Worm (Caenorhabditis elegans) whole organism, L1 larva: ENCODE results near the gene C04C11.25.

Experiments
- C34B4.2 ChIP-seq: sonication (generic microtip); optimal IDR thresholded peaks from 2 replicates; lab custom pipeline; 2017; ENCODE audit warnings: mild to moderate bottlenecking, missing genetic modification characterization, missing compliant biosample characterization
- aha-1 ChIP-seq: fragments of 150-350 bp; optimal IDR thresholded peaks from 2 replicates; lab custom pipeline; 2014; ENCODE audit warnings: missing biosample characterization, missing genetic modification characterization
- aly-2 ChIP-seq: fragments of 150-350 bp; optimal IDR thresholded peaks from 2 replicates; lab custom pipeline; 2014; ENCODE audit warnings: missing biosample characterization, missing genetic modification characterization
- blmp-1 ChIP-seq: fragments of 150-350 bp; optimal IDR thresholded peaks from 2 replicates; lab custom pipeline; 2014; ENCODE audit warnings: missing biosample characterization, missing genetic modification characterization
- ceh-8 ChIP-seq: fragments of 200-800 bp; sonication (Bioruptor generic); optimal IDR thresholded peaks from 2 replicates; lab custom pipeline; 2018; ENCODE audit warnings: mild to moderate bottlenecking, missing genetic modification characterization, moderate library complexity, missing compliant biosample characterization
- efl-1 ChIP-seq, 4 experiments: fragments of 150-350 bp; optimal IDR thresholded peaks in 3 of 4; peaks in 1 of 4; 1 replicate in 1 of 4; 2 replicates in 3 of 4; lab custom pipeline; 2014; ENCODE audit warnings: missing biosample characterization in 2 of 4, missing genetic modification characterization in 2 of 4, missing genetic modification reagents in 2 of 4
- egl-13 ChIP-seq: sonication (generic microtip); optimal IDR thresholded peaks from 2 replicates; lab custom pipeline; 2016; ENCODE audit warnings: missing genotype, missing genetic modification reagents, missing genetic modification characterization, missing compliant biosample characterization
- elt-2 ChIP-seq: sonication (generic microtip); optimal IDR thresholded peaks from 2 replicates; lab custom pipeline; 2016; ENCODE audit warnings: missing genetic modification characterization, mild to moderate bottlenecking, inconsistent platforms, missing compliant biosample characterization, missing genetic modification reagents
- elt-3 ChIP-seq, 6 experiments: fragments of 150-350 bp in 1 of 6; sonication (generic microtip); optimal IDR thresholded peaks; 2 replicates each; lab custom pipeline; 2017 to 2018; ENCODE audit warnings: missing biosample characterization in 6 of 6, missing genetic modification characterization in 6 of 6, inconsistent platforms in 1 of 6
- fkh-4 ChIP-seq: sonication (generic microtip); optimal IDR thresholded peaks from 2 replicates; lab custom pipeline; 2016; ENCODE audit warnings: missing compliant biosample characterization, missing genetic modification characterization, borderline replicate concordance
- fos-1 ChIP-seq: fragments of 150-350 bp; optimal IDR thresholded peaks from 2 replicates; lab custom pipeline; 2014; ENCODE audit warnings: missing biosample characterization, missing genetic modification characterization
- grh-1 ChIP-seq: fragments of 200-800 bp; sonication (Bioruptor generic); IDR thresholded peaks from 2 replicates; pipeline ENCODE4 v1.3.6; 2022; ENCODE audit warnings: missing genetic modification reagents, missing genetic modification characterization, missing compliant biosample characterization
- isw-1 ChIP-seq: fragments of 200-800 bp; sonication (Bioruptor generic); IDR thresholded peaks from 2 replicates; pipeline ENCODE4 v1.3.6; 2022; ENCODE audit warnings: missing genetic modification characterization, missing compliant biosample characterization
- lin-14 ChIP-seq: fragments of 200-800 bp; sonication (Bioruptor generic); optimal IDR thresholded peaks from 2 replicates; lab custom pipeline; 2018; ENCODE audit warnings: mild to moderate bottlenecking, missing genetic modification characterization, moderate library complexity, missing compliant biosample characterization
- lin-39 ChIP-seq: fragments of 150-350 bp; optimal IDR thresholded peaks from 2 replicates; lab custom pipeline; 2014; ENCODE audit warnings: missing biosample characterization, missing genetic modification reagents, missing genetic modification characterization
- lsy-2 ChIP-seq, 2 experiments: fragments of 150-350 bp; optimal IDR thresholded peaks; 2 replicates each; lab custom pipeline; 2014; ENCODE audit warnings: missing biosample characterization in 2 of 2, missing genetic modification characterization in 2 of 2
- mab-9 ChIP-seq: fragments of 200-800 bp; sonication (Bioruptor generic); IDR thresholded peaks from 2 replicates; pipeline ENCODE4 v1.3.6; 2022; ENCODE audit warnings: missing genetic modification reagents, missing genetic modification characterization, missing compliant biosample characterization
- mef-2 ChIP-seq: fragments of 150-350 bp; optimal IDR thresholded peaks from 2 replicates; lab custom pipeline; 2014; ENCODE audit warnings: missing biosample characterization, missing genetic modification characterization
- nhr-12 ChIP-seq: sonication (generic microtip); optimal IDR thresholded peaks from 2 replicates; lab custom pipeline; 2017; ENCODE audit warnings: missing biosample characterization, missing genetic modification characterization
- nhr-19 ChIP-seq: fragments of 200-800 bp; sonication (Bioruptor generic); conservative IDR thresholded peaks from 2 replicates; pipeline ENCODE4 v1.3.6; 2022; ENCODE audit warnings: missing genetic modification characterization, missing compliant biosample characterization
- nhr-47 ChIP-seq: sonication (generic microtip); optimal IDR thresholded peaks from 2 replicates; lab custom pipeline; 2016; ENCODE audit warnings: mild to moderate bottlenecking, missing genetic modification characterization, moderate library complexity, missing compliant biosample characterization
- nhr-71 ChIP-seq: sonication (generic microtip); optimal IDR thresholded peaks from 2 replicates; lab custom pipeline; 2016; ENCODE audit warnings: mild to moderate bottlenecking, missing genetic modification characterization, moderate library complexity, missing compliant biosample characterization
- nhr-85 ChIP-seq: sonication (generic microtip); peaks from one replicate; lab custom pipeline; 2016; ENCODE audit warnings: missing genetic modification characterization, inconsistent platforms, missing compliant biosample characterization
- nhr-90 ChIP-seq: sonication (generic microtip); optimal IDR thresholded peaks from 2 replicates; lab custom pipeline; 2016; ENCODE audit warnings: mild to moderate bottlenecking, missing genetic modification characterization, missing compliant biosample characterization; ENCODE audit not compliant: poor library complexity
- pag-3 ChIP-seq: sonication (generic microtip); optimal IDR thresholded peaks from 2 replicates; lab custom pipeline; 2017; ENCODE audit warnings: missing genetic modification characterization, mild to moderate bottlenecking, missing compliant biosample characterization, antibody characterized with exemption, borderline replicate concordance; ENCODE audit not compliant: insufficient read depth
- pax-3 ChIP-seq: fragments of 200-800 bp; sonication (Bioruptor generic); optimal IDR thresholded peaks from 2 replicates; lab custom pipeline; 2018; ENCODE audit warnings: mild to moderate bottlenecking, missing genetic modification characterization, moderate library complexity, missing compliant biosample characterization
- rnt-1 ChIP-seq: sonication (generic microtip); optimal IDR thresholded peaks from 2 replicates; lab custom pipeline; 2016; ENCODE audit warnings: mild to moderate bottlenecking, missing genetic modification characterization, moderate library complexity, missing compliant biosample characterization
- snpc-4 ChIP-seq: fragments of 150-350 bp; optimal IDR thresholded peaks from 2 replicates; lab custom pipeline; 2014; ENCODE audit warnings: missing biosample characterization, missing genetic modification characterization
- sox-4 ChIP-seq: sonication (generic microtip); optimal IDR thresholded peaks from 2 replicates; lab custom pipeline; 2016; ENCODE audit warnings: missing genetic modification characterization, missing compliant biosample characterization
- sptf-1 ChIP-seq: fragments of 150-350 bp; optimal IDR thresholded peaks from 2 replicates; lab custom pipeline; 2014; ENCODE audit warnings: missing biosample characterization, missing genetic modification characterization
- unc-62 ChIP-seq: fragments of 150-350 bp; optimal IDR thresholded peaks from 2 replicates; lab custom pipeline; 2014; ENCODE audit warnings: missing biosample characterization, missing genetic modification reagents, missing genetic modification characterization
- unc-98 ChIP-seq: fragments of 200-800 bp; sonication (Bioruptor generic); IDR thresholded peaks from 2 replicates; pipeline ENCODE4 v1.3.6; 2022; ENCODE audit warnings: missing genetic modification characterization, missing compliant biosample characterization
- vab-15 ChIP-seq: sonication (generic microtip); optimal IDR thresholded peaks from 2 replicates; lab custom pipeline; 2017; ENCODE audit warnings: missing genotype, mild to moderate bottlenecking, missing genetic modification characterization, missing compliant biosample characterization
- zag-1 ChIP-seq: fragments of 150-350 bp; optimal IDR thresholded peaks from 2 replicates; lab custom pipeline; 2014; ENCODE audit warnings: missing biosample characterization, missing genetic modification characterization
- zip-4 ChIP-seq: fragments of 200-800 bp; sonication (Bioruptor generic); optimal IDR thresholded peaks from 2 replicates; lab custom pipeline; 2018; ENCODE audit warnings: mild to moderate bottlenecking, missing genetic modification characterization, moderate library complexity, missing compliant biosample characterization
- ztf-11 ChIP-seq, 2 experiments: sonication (generic microtip); optimal IDR thresholded peaks; 2 replicates each; lab custom pipeline; 2016 to 2017; ENCODE audit warnings: missing genetic modification characterization in 2 of 2, missing biosample characterization in 1 of 2, missing compliant biosample characterization in 1 of 2
- ztf-4 ChIP-seq: fragments of 150-350 bp; optimal IDR thresholded peaks from 2 replicates; lab custom pipeline; 2014; ENCODE audit warnings: missing biosample characterization, missing genetic modification characterization

The C04C11.25 gene

DNA sequence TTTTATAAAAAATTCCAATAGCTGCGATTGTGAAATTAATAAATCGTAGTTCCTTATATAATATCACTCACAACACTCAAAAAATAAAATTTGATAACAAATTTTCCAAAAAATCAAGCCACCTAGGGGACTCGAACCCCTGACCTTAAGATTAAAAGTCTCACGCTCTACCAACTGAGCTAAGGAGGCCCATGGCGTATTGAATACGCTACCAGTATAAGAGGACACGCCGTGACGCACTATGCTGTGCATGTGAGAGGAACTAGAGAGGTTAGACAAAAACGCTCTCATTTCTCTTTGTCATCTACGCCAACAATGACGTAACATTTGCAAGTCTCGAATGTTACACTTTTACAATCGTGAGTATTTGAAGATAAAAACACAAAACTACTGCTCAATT, 48.6 kb upstream of the C04C11.25 start (continued):
- TF ChIP-seq mab-9: 0 out of 2 replicates have a peak, but pooled peaks have one; percentile 44
- TF ChIP-seq mef-2 (tag; lab: Kevin White, UChicago): no peak
- peak; percentile 66 for TF ChIP-seq pax-3 (tag; lab: Kevin White, UChicago)
- peak; percentile 9 for TF ChIP-seq aha-1
- TF ChIP-seq blmp-1 (tag; lab: Kevin White, UChicago): peak; percentile 39
- TF ChIP-seq ztf-4 (tag; lab: Kevin White, UChicago): peak; percentile 82
- peak; percentile 92 for TF ChIP-seq rnt-1 (tag; lab: Kevin White, UChicago)
- TF ChIP-seq zag-1: peak; percentile 64
- peak; percentile 78 for TF ChIP-seq nhr-85
- peak; percentile 76 for TF ChIP-seq elt-2
- TF ChIP-seq ztf-11 (tag; optimal IDR thresholded peaks at IDR 0.05; lab: Kevin White, UChicago): peak in 1 of 2 experiments; percentile 29
- peak; percentile 91 for TF ChIP-seq nhr-19
- no peak for TF ChIP-seq nhr-12
- TF ChIP-seq grh-1 (GFP tag; lab: Robert Waterston, UW): peak; percentile 42; the same call in 1 of the 2 replicates
- TF ChIP-seq fos-1 (tag; lab: Kevin White, UChicago): peak; percentile 87
- TF ChIP-seq unc-62: no peak
- TF ChIP-seq ceh-8: peak; percentile 83
- peak; percentile 90 for TF ChIP-seq nhr-47 (tag; lab: Kevin White, UChicago)
- peak; percentile 54 to 64 for TF ChIP-seq efl-1 (optimal IDR thresholded peaks at IDR 0.05; lab: Kevin White, UChicago)
- peak; percentile 7 to 94 for TF ChIP-seq efl-1 (GFP tag; optimal IDR thresholded peaks at IDR 0.05 in 1 of 2; lab: Kevin White, UChicago)
- no peak for TF ChIP-seq sptf-1 (tag; lab: Kevin White, UChicago)
- peak; percentile 63 for TF ChIP-seq unc-98 (GFP tag; lab: Robert Waterston, UW)
- peak; percentile 82 to 85 for TF ChIP-seq lsy-2 (tag; optimal IDR thresholded peaks at IDR 0.05; lab: Kevin White, UChicago)
- peak; percentile 91 for TF ChIP-seq lin-14 (GFP tag; lab: Kevin White, UChicago)
- peak; percentile 87 for TF ChIP-seq nhr-90 (tag; lab: Kevin White, UChicago)
- TF ChIP-seq C34B4.2 (tag; lab: Kevin White, UChicago): no peak
- TF ChIP-seq isw-1 (GFP tag; lab: Robert Waterston, UW): peak; percentile 50
- peak; percentile 81 for TF ChIP-seq egl-13 (tag; lab: Kevin White, UChicago)
- peak; percentile 87 for TF ChIP-seq snpc-4 (tag; lab: Kevin White, UChicago)
- peak; percentile 94 for TF ChIP-seq nhr-71 (tag; lab: Kevin White, UChicago)
- no peak for TF ChIP-seq pag-3 (tag; lab: Kevin White, UChicago)
- TF ChIP-seq sox-4 (tag; lab: Kevin White, UChicago): peak; percentile 28
- peak; percentile 35 for TF ChIP-seq vab-15 (tag; lab: Kevin White, UChicago)
- TF ChIP-seq aly-2 (tag; lab: Kevin White, UChicago): peak; percentile 82

DNA sequence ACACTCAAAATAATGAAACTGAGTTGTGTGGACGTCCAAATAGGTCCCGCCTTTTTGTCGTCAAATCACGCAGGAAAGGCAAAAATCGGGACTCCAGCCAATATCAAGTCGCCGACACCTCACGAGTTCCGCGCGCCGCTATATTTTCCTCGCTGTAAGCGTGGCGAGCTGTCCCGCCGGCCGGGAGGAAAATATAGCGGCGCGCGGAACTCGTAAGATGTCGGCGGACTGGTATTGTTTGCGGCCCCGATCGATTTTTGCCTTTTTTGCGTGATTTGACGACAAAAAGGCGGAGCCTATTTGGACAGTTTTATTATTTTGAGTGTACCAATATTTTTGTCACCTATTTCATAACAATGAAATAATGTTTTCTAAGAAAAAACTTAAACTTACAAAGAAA, 47.5 kb upstream of the C04C11.25 start:
- TF ChIP-seq nhr-47 (tag; lab: Kevin White, UChicago): no peak
- no peak for TF ChIP-seq zag-1
- TF ChIP-seq lsy-2 (tag; optimal IDR thresholded peaks at IDR 0.05; lab: Kevin White, UChicago): no peak
- TF ChIP-seq efl-1 (optimal IDR thresholded peaks at IDR 0.05; lab: Kevin White, UChicago): no peak
- peak in 1 of 2 experiments; percentile 60 for TF ChIP-seq efl-1 (GFP tag; optimal IDR thresholded peaks at IDR 0.05 in 1 of 2; lab: Kevin White, UChicago)
- no peak for TF ChIP-seq fkh-4

DNA sequence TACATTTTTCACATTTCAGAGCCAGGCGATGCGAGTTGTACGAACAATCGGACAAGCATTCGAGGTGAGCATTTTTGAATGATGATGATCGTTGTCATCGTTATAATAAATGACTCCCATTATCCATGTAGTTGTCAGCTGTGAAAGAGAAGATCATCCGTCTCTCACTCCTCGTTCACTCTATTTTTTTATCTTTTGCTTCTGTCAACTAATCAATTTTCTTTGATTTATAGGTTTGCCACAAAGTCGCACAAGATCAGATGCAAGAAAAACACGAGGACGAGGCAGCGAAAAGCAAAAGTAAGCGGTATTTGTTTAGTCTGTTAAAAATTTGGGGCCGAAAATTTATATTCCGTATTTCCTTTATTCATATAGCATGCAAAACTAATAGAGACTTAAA, 41.3 kb upstream of the C04C11.25 start:
- TF ChIP-seq zip-4 (GFP tag; lab: Kevin White, UChicago): no peak
- TF ChIP-seq ztf-11 (tag; optimal IDR thresholded peaks at IDR 0.05; lab: Kevin White, UChicago): no peak
- peak; percentile 63 for TF ChIP-seq rnt-1 (tag; lab: Kevin White, UChicago)
- peak; percentile 51 for TF ChIP-seq lin-14 (GFP tag; lab: Kevin White, UChicago)
- TF ChIP-seq pag-3 (tag; lab: Kevin White, UChicago): peak; percentile 25
- TF ChIP-seq nhr-71 (tag; lab: Kevin White, UChicago): peak; percentile 19
- peak; percentile 0 for TF ChIP-seq nhr-85
- TF ChIP-seq elt-3 (tag; optimal IDR thresholded peaks at IDR 0.05; lab: Kevin White, UChicago): peak in 1 of 6 experiments; percentile 56
- peak; percentile 35 for TF ChIP-seq lin-39 (tag; lab: Kevin White, UChicago)
- TF ChIP-seq nhr-90 (tag; lab: Kevin White, UChicago): no peak
- peak; percentile 68 for TF ChIP-seq blmp-1 (tag; lab: Kevin White, UChicago)
